Worm (Caenorhabditis elegans): ENCODE data around the gene F56D6.12.

DNA sequence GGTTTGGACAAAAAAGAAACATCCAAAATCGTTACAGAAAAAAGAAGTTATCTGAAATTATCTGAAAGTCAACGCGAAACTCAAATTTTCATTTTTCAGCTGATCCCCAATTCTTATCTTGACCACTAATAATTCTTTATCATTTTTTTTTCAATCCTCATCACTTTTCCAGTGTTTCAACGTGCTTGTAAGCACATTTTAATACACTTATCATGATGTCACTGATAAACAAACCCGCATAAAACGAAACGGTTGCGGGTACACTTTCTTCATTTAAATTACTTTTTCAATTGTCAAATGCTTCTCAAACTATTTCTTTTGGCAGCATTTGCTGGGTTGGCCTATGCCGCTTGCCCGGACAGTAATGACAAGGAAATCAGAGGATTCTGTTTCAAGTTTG is 14.0 kb downstream of the F56D6.12 start, which contains the start of gene clec-67:
- TF ChIP-seq gmeb-2 (tag; optimal IDR thresholded peaks at IDR 0.05) (no peak), nhr-11 (tag; optimal IDR thresholded peaks at IDR 0.05) (no peak), tbx-2 (tag; optimal IDR thresholded peaks at IDR 0.05) (no peak), ceh-22 (tag; optimal IDR thresholded peaks at IDR 0.05) (no peak), nhr-232 (tag; optimal IDR thresholded peaks at IDR 0.05) (no peak), pha-4 (tag; optimal IDR thresholded peaks at IDR 0.05) (no peak)

Data from whole organism, late embryonic.